Fruit fly (Drosophila melanogaster) whole organism, adult: ENCODE measurements around the gene Mcm10.

ENCODE experiments used
- CG11617 ChIP-seq: fragments of 200-800 bp; sonication (Bioruptor generic); optimal IDR thresholded peaks from 2 replicates; lab custom pipeline; 2017; ENCODE audit warnings: mild to moderate bottlenecking, missing biosample characterization, missing genetic modification reagents, missing genetic modification characterization
- CG14711 ChIP-seq: fragments of 200-800 bp; sonication (Bioruptor generic); optimal IDR thresholded peaks from 2 replicates; lab custom pipeline; 2018; ENCODE audit warnings: missing biosample characterization, mild to moderate bottlenecking, missing genetic modification characterization, moderate library complexity
- CG1620 ChIP-seq: fragments of 200-800 bp; sonication (Bioruptor generic); optimal IDR thresholded peaks from 2 replicates; lab custom pipeline; 2016; ENCODE audit warnings: missing biosample characterization, missing genetic modification characterization
- CG5204 ChIP-seq: fragments of 200-800 bp; sonication (Bioruptor generic); optimal IDR thresholded peaks from 2 replicates; lab custom pipeline; 2016; ENCODE audit warnings: missing biosample characterization, missing genetic modification characterization
- CG7045 ChIP-seq: fragments of 200-800 bp; sonication (Bioruptor generic); optimal IDR thresholded peaks from 2 replicates; lab custom pipeline; 2017; ENCODE audit warnings: missing biosample characterization, mild to moderate bottlenecking, missing genetic modification characterization
- CG7101 ChIP-seq: fragments of 200-800 bp; sonication (Bioruptor generic); optimal IDR thresholded peaks from 2 replicates; lab custom pipeline; 2018; ENCODE audit warnings: missing biosample characterization, mild to moderate bottlenecking, missing genetic modification characterization, moderate library complexity
- Hr96 ChIP-seq: fragments of 200-800 bp; sonication (Bioruptor generic); optimal IDR thresholded peaks from 2 replicates; lab custom pipeline; 2016; ENCODE audit warnings: missing biosample characterization, missing genetic modification characterization
- bab1 ChIP-seq: fragments of 200-800 bp; sonication (Bioruptor generic); optimal IDR thresholded peaks from 3 replicates; lab custom pipeline; 2019; ENCODE audit warnings: missing biosample characterization, mild to moderate bottlenecking, missing genetic modification characterization, moderate library complexity
- kay ChIP-seq: fragments of 200-800 bp; sonication (Bioruptor generic); peaks from one replicate; lab custom pipeline; 2016; ENCODE audit warnings: missing biosample characterization, missing genetic modification characterization, borderline replicate concordance
- ovo ChIP-seq: fragments of 200-800 bp; sonication (Bioruptor generic); optimal IDR thresholded peaks from 2 replicates; lab custom pipeline; 2016; ENCODE audit warnings: missing biosample characterization, missing genetic modification characterization
- pad ChIP-seq: fragments of 200-800 bp; sonication (Bioruptor generic); optimal IDR thresholded peaks from 3 replicates; lab custom pipeline; 2017; ENCODE audit warnings: missing biosample characterization, missing genetic modification characterization, mild to moderate bottlenecking, moderate library complexity, missing genetic modification reagents
- tj ChIP-seq: fragments of 200-800 bp; sonication (Bioruptor generic); optimal IDR thresholded peaks from 3 replicates; lab custom pipeline; 2017; ENCODE audit warnings: missing biosample characterization, mild to moderate bottlenecking, missing genetic modification characterization, moderate library complexity

- TF ChIP-seq CG7045 (GFP tag; lab: Kevin White, UChicago): no peak
- peak; percentile 9 for TF ChIP-seq ovo (GFP tag; lab: Kevin White, UChicago)
- peak; percentile 25 for TF ChIP-seq CG14711 (tag; lab: Kevin White, UChicago)
- TF ChIP-seq bab1 (GFP tag; lab: Kevin White, UChicago): peak; percentile 57
- peak; percentile 30 for TF ChIP-seq CG7101 (tag; lab: Kevin White, UChicago)
- no peak for TF ChIP-seq kay (GFP tag; lab: Kevin White, UChicago)
- no peak for TF ChIP-seq CG11617 (GFP tag; lab: Kevin White, UChicago)
- TF ChIP-seq CG1620 (GFP tag; lab: Kevin White, UChicago): peak; percentile 57
- peak; percentile 64 for TF ChIP-seq pad (GFP tag; lab: Kevin White, UChicago)
- peak; percentile 66 for TF ChIP-seq tj (GFP tag; lab: Kevin White, UChicago)
- TF ChIP-seq CG5204 (GFP tag; lab: Kevin White, UChicago): no peak
- peak; percentile 69 for TF ChIP-seq Hr96
These were observed 35.2 kb downstream of the Mcm10 start for dm6 chr2L:21214961-21215362.
